Fruit fly (Drosophila melanogaster) Kc167 (cell line): Measurements from ENCODE around the gene CG7824.

ENCODE experiments used
- Myc ChIP-seq: fragments of >200 bp; optimal IDR thresholded peaks from 2 replicates; lab custom pipeline; 2017; ENCODE audit warnings: missing external identifiers
- Sin3A ChIP-seq: fragments of >200 bp; optimal IDR thresholded peaks from 2 replicates; lab custom pipeline; 2018; ENCODE audit warnings: missing external identifiers
- h ChIP-seq: fragments of >200 bp; optimal IDR thresholded peaks from 3 replicates; lab custom pipeline; 2018; ENCODE audit warnings: missing external identifiers
- insv ChIP-seq: fragments of >200 bp; optimal IDR thresholded peaks from 3 replicates; lab custom pipeline; 2018; ENCODE audit warnings: missing external identifiers
- ttk ChIP-seq: sonication (Bioruptor generic); optimal IDR thresholded peaks from 2 replicates; lab custom pipeline; 2017; ENCODE audit warnings: missing external identifiers

DNA sequence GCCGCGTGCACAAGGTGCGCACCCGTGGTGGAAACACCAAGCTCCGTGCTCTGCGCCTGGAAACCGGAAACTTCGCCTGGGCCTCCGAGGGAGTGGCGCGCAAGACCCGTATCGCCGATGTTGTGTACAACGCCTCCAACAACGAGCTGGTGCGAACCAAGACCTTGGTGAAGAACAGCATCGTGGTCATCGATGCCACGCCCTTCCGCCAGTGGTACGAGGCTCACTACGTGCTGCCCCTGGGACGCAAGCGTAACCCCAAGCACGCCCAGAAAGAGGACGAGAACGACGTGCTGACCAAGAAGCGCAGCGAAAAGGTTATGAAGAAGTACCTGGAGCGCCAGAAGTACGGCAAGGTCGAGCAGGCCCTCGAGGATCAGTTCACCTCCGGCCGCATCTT lies 4.1 kb upstream of the CG7824 start:
- peak; percentile 80 for TF ChIP-seq ttk (lab: Kevin White, UChicago)
- TF ChIP-seq insv (lab: Kevin White, UChicago) = no peak
- no peak for TF ChIP-seq Sin3A (lab: Kevin White, UChicago)
- no peak for TF ChIP-seq Myc (lab: Kevin White, UChicago)
- no peak for TF ChIP-seq h (lab: Kevin White, UChicago)
